Worm (Caenorhabditis elegans) whole organism, L4 larva: ENCODE results near the gene W03D2.9.

Source experiments
- ZK546.5 ChIP-seq, 2 experiments: sonication (generic microtip); optimal IDR thresholded peaks; 2 replicates each; lab custom pipeline; 2017; ENCODE audit warnings: missing biosample characterization in 2 of 2, missing genetic modification characterization in 2 of 2
- attf-4 ChIP-seq: sonication (generic microtip); optimal IDR thresholded peaks from 3 replicates; lab custom pipeline; 2017; ENCODE audit warnings: missing biosample characterization, missing genetic modification characterization
- ces-1 ChIP-seq: fragments of 150-350 bp; sonication (generic microtip); optimal IDR thresholded peaks from 4 replicates; lab custom pipeline; 2014; ENCODE audit warnings: missing biosample characterization, missing genetic modification reagents, missing genetic modification characterization
- egl-27 ChIP-seq: sonication (generic microtip); optimal IDR thresholded peaks from 3 replicates; lab custom pipeline; 2017; ENCODE audit warnings: missing biosample characterization, missing genetic modification reagents, missing genetic modification characterization
- fos-1 ChIP-seq: fragments of 150-350 bp; optimal IDR thresholded peaks from 2 replicates; lab custom pipeline; 2014; ENCODE audit warnings: missing biosample characterization, missing genetic modification characterization
- mdt-29 ChIP-seq: fragments of 200-800 bp; sonication (Bioruptor generic); IDR thresholded peaks from 2 replicates; pipeline ENCODE4 v1.3.6; 2022; ENCODE audit warnings: missing genetic modification reagents, missing genetic modification characterization, missing compliant biosample characterization
- nhr-77 ChIP-seq: fragments of 150-350 bp; optimal IDR thresholded peaks from 2 replicates; lab custom pipeline; 2014; ENCODE audit warnings: missing biosample characterization, missing genetic modification characterization
- spr-3 ChIP-seq: fragments of 200-800 bp; sonication (Bioruptor generic); optimal IDR thresholded peaks from 2 replicates; lab custom pipeline; 2018; ENCODE audit warnings: mild to moderate bottlenecking, missing genetic modification characterization, missing compliant biosample characterization
- ztf-11 ChIP-seq: fragments of 150-350 bp; optimal IDR thresholded peaks from 2 replicates; lab custom pipeline; 2014; ENCODE audit warnings: missing biosample characterization, missing genetic modification characterization

DNA sequence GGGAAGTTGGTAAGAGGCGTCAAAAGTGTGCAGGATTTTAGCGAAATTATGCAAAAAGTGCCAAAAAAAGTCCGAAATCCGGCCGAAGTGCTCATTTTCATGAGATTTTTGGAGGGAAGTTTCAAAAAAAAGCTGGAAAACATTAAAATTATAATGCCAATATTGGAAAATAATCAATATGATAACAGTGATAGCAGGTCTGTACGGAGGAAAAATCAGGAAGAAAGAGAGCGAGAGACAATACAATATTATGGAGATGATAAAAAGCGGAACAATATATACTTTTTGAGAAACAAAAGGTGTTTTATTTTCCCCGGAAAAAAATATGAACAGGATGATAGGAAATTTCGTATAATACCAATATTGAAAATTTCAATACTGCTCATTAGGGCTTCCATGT is 21.1 kb downstream of the W03D2.9 start:
- TF ChIP-seq fos-1 (no peak), ztf-11 (tag; lab: Kevin White, UChicago) (no peak), ces-1 (GFP tag; lab: Kevin White, UChicago) (no peak), nhr-77 (tag; lab: Kevin White, UChicago) (no peak), ZK546.5 (tag; optimal IDR thresholded peaks at IDR 0.05; lab: Kevin White, UChicago) (no peak), spr-3 (GFP tag; lab: Kevin White, UChicago) (no peak), egl-27 (tag; lab: Kevin White, UChicago) (no peak), attf-4 (no peak), mdt-29 (GFP tag; lab: Robert Waterston, UW) (no peak)
